Fruit fly (Drosophila melanogaster): ENCODE results near the gene His4r.

The His4r gene

dm6 chr3R:14670840-14671239 lies 45.3 kb downstream of the His4r start (continued):
- TF ChIP-seq Opbp (GFP tag; IDR thresholded peaks at IDR 0.05; ENCODE audit: partially characterized antibody) (no peak), gsb-n (tag; optimal IDR thresholded peaks at IDR 0.05) (peak; percentile 83), CG9727 (GFP tag; optimal IDR thresholded peaks at IDR 0.05) (peak; percentile 82), CG12104 (GFP tag; optimal IDR thresholded peaks at IDR 0.05) (peak; percentile 17), Ets65A (GFP tag) (peak; percentile 31), CG10543 (GFP tag; optimal IDR thresholded peaks at IDR 0.05) (peak; percentile 9), cato (GFP tag; optimal IDR thresholded peaks at IDR 0.05; ENCODE audit: borderline replicate concordance) (no peak), Scr (GFP tag; IDR thresholded peaks at IDR 0.05; ENCODE audit: partially characterized antibody) (no peak), Asciz (GFP tag; optimal IDR thresholded peaks at IDR 0.05) (peak; percentile 82), TFAM (GFP tag; optimal IDR thresholded peaks at IDR 0.05) (peak; percentile 49), CG18619 (GFP tag; optimal IDR thresholded peaks at IDR 0.05) (peak; percentile 53), phol (tag; optimal IDR thresholded peaks at IDR 0.05) (peak; percentile 1), wek (GFP tag; optimal IDR thresholded peaks at IDR 0.05) (peak; percentile 75), kah (GFP tag; optimal IDR thresholded peaks at IDR 0.05) (peak; percentile 43), CG13775 (GFP tag; optimal IDR thresholded peaks at IDR 0.05) (peak; percentile 30), cg (GFP tag; optimal IDR thresholded peaks at IDR 0.05) (no peak), CG10267 (tag; optimal IDR thresholded peaks at IDR 0.05) (peak; percentile 64), gce (GFP tag; IDR thresholded peaks at IDR 0.05) (0 out of 3 replicates have a peak, but pooled peaks have one; percentile 13), CG15514 (GFP tag; optimal IDR thresholded peaks at IDR 0.05) (peak; percentile 2), trem (tag; optimal IDR thresholded peaks at IDR 0.05) (peak; percentile 68), CG17328 (GFP tag; IDR thresholded peaks at IDR 0.05) (peak; percentile 48; the same call in 1 of the 2 replicates), dmrt11E (tag; optimal IDR thresholded peaks at IDR 0.05) (peak; percentile 88), CG14710 (tag; optimal IDR thresholded peaks at IDR 0.05) (peak; percentile 87), ham (GFP tag; IDR thresholded peaks at IDR 0.05) (no peak), CG2712 (tag; optimal IDR thresholded peaks at IDR 0.05) (peak; percentile 79), Sry-β (GFP tag; optimal IDR thresholded peaks at IDR 0.05) (peak; percentile 52), YL-1 (GFP tag; optimal IDR thresholded peaks at IDR 0.05) (peak; percentile 64), Xrp1 (GFP tag; IDR thresholded peaks at IDR 0.05) (peak; percentile 77), nerfin-1 (tag; optimal IDR thresholded peaks at IDR 0.05) (peak; percentile 66), CG3407 (GFP tag; optimal IDR thresholded peaks at IDR 0.05) (peak; percentile 64), CG4328 (GFP tag; optimal IDR thresholded peaks at IDR 0.05) (peak; percentile 7), ac (GFP tag; optimal IDR thresholded peaks at IDR 0.05) (peak; percentile 94), ara (GFP tag; IDR thresholded peaks at IDR 0.05) (peak; percentile 27; the same call in 1 of the 2 replicates), Side (GFP tag; optimal IDR thresholded peaks at IDR 0.05) (peak; percentile 53), CG1529 (GFP tag; optimal IDR thresholded peaks at IDR 0.05) (peak; percentile 27), CG2202 (tag; optimal IDR thresholded peaks at IDR 0.05) (peak; percentile 91), toy (GFP tag; IDR thresholded peaks at IDR 0.05) (no peak), onecut (GFP tag; IDR thresholded peaks at IDR 0.05) (peak; percentile 57; the same call in 1 of the 2 replicates), Vsx1 (GFP tag; optimal IDR thresholded peaks at IDR 0.05) (peak; percentile 64), ash1 (GFP tag; optimal IDR thresholded peaks at IDR 0.05) (peak; percentile 24), sc (optimal IDR thresholded peaks at IDR 0.05) (no peak), sc (GFP tag; optimal IDR thresholded peaks at IDR 0.05) (peak; percentile 43), CG7839 (tag; optimal IDR thresholded peaks at IDR 0.05) (no peak), CG8924 (tag; optimal IDR thresholded peaks at IDR 0.05) (peak; percentile 77), bowl (GFP tag; IDR thresholded peaks at IDR 0.05) (0 out of 2 replicates have a peak, but pooled peaks have one; percentile 18), CTCF (GFP tag; optimal IDR thresholded peaks at IDR 0.05) (peak; percentile 32), CG12299 (tag; optimal IDR thresholded peaks at IDR 0.05) (peak; percentile 5), Spps (tag; optimal IDR thresholded peaks at IDR 0.05) (peak; percentile 69), kni (GFP tag; optimal IDR thresholded peaks at IDR 0.05) (peak; percentile 73), CG4282 (GFP tag; optimal IDR thresholded peaks at IDR 0.05) (no peak)
